Fruit fly (Drosophila melanogaster): Measurements from ENCODE around the gene CG15386.

The CG15386 gene

dm6 chr2L:2236722-2237121 lies 19.7 kb upstream of the CG15386 start, which contains the start of gene Sec24CD (continued):
- TF ChIP-seq CG4617 (GFP tag; optimal IDR thresholded peaks at IDR 0.05; ENCODE audit: borderline replicate concordance) = peak; percentile 57
- TF ChIP-seq MESR4 (GFP tag; optimal IDR thresholded peaks at IDR 0.05) = peak; percentile 84
- no peak for TF ChIP-seq Fer3 (tag; optimal IDR thresholded peaks at IDR 0.05)
- TF ChIP-seq Max (GFP tag; optimal IDR thresholded peaks at IDR 0.05) = no peak
- no peak for TF ChIP-seq cg (GFP tag; optimal IDR thresholded peaks at IDR 0.05)
- peak; percentile 91 for TF ChIP-seq YL-1 (GFP tag; optimal IDR thresholded peaks at IDR 0.05)
- TF ChIP-seq Dad (GFP tag; optimal IDR thresholded peaks at IDR 0.05) = no peak
- no peak for TF ChIP-seq Ets97D (GFP tag; optimal IDR thresholded peaks at IDR 0.05)
- no peak for TF ChIP-seq Abd-B (GFP tag; optimal IDR thresholded peaks at IDR 0.05)
- TF ChIP-seq tin (GFP tag; optimal IDR thresholded peaks at IDR 0.05) = no peak
- TF ChIP-seq CG17802 (tag; optimal IDR thresholded peaks at IDR 0.05) = no peak
- TF ChIP-seq CG10431 (GFP tag; optimal IDR thresholded peaks at IDR 0.05) = no peak
- TF ChIP-seq CG4404 (GFP tag; IDR thresholded peaks at IDR 0.05) = no peak
- no peak for TF ChIP-seq NK7.1 (GFP tag; optimal IDR thresholded peaks at IDR 0.05)
- no peak for TF ChIP-seq danr (GFP tag; IDR thresholded peaks at IDR 0.05)
- TF ChIP-seq grau (tag; optimal IDR thresholded peaks at IDR 0.05) = no peak
- peak; percentile 52 for TF ChIP-seq CG12391 (tag; optimal IDR thresholded peaks at IDR 0.05)
- TF ChIP-seq CG15696 (tag; optimal IDR thresholded peaks at IDR 0.05) = no peak
- no peak for TF ChIP-seq NC2β (GFP tag; optimal IDR thresholded peaks at IDR 0.05)
- TF ChIP-seq unpg (GFP tag; optimal IDR thresholded peaks at IDR 0.05) = no peak
- TF ChIP-seq emc (GFP tag; optimal IDR thresholded peaks at IDR 0.05) = no peak
- peak; percentile 56 for TF ChIP-seq HLHmδ (GFP tag; optimal IDR thresholded peaks at IDR 0.05)
- TF ChIP-seq sens (GFP tag) = peak; percentile 33
- TF ChIP-seq Ptx1 (GFP tag; IDR thresholded peaks at IDR 0.05) = no peak
- no peak for TF ChIP-seq Hand (GFP tag; optimal IDR thresholded peaks at IDR 0.05)
- no peak for TF ChIP-seq CG4282 (GFP tag; optimal IDR thresholded peaks at IDR 0.05)
- TF ChIP-seq ase (GFP tag; IDR thresholded peaks at IDR 0.05) = no peak
- TF ChIP-seq CG4730 (GFP tag; IDR thresholded peaks at IDR 0.05) = no peak
- no peak for TF ChIP-seq org-1 (GFP tag; optimal IDR thresholded peaks at IDR 0.05)
- TF ChIP-seq Asciz (GFP tag; optimal IDR thresholded peaks at IDR 0.05) = no peak
- peak; percentile 80 for TF ChIP-seq row (GFP tag; IDR thresholded peaks at IDR 0.05)
- no peak for TF ChIP-seq HHEX (GFP tag; optimal IDR thresholded peaks at IDR 0.05)
- no peak for TF ChIP-seq otp (GFP tag; IDR thresholded peaks at IDR 0.05)
- peak; percentile 96 for TF ChIP-seq sna (GFP tag; IDR thresholded peaks at IDR 0.05; ENCODE audit: partially characterized antibody)
- TF ChIP-seq CG8924 (tag; optimal IDR thresholded peaks at IDR 0.05) = no peak
- peak; percentile 68 for TF ChIP-seq CrebB (tag; optimal IDR thresholded peaks at IDR 0.05)
- TF ChIP-seq CG7786 (GFP tag; optimal IDR thresholded peaks at IDR 0.05) = no peak
- no peak for TF ChIP-seq sens-2 (GFP tag; IDR thresholded peaks at IDR 0.05)
- no peak for TF ChIP-seq seq (GFP tag; IDR thresholded peaks at IDR 0.05)
- TF ChIP-seq maf-S (GFP tag; optimal IDR thresholded peaks at IDR 0.05) = no peak
- TF ChIP-seq Side (GFP tag; optimal IDR thresholded peaks at IDR 0.05) = no peak
- peak; percentile 97 for TF ChIP-seq tna (GFP tag; IDR thresholded peaks at IDR 0.05; ENCODE audit: partially characterized antibody)
- TF ChIP-seq zfh1 (GFP tag; IDR thresholded peaks at IDR 0.05) = no peak
- peak; percentile 74 for TF ChIP-seq Sry-δ (GFP tag; optimal IDR thresholded peaks at IDR 0.05)
- no peak for TF ChIP-seq sob (GFP tag; IDR thresholded peaks at IDR 0.05)
- no peak for TF ChIP-seq CoRest (tag; optimal IDR thresholded peaks at IDR 0.05)
- TF ChIP-seq tx (GFP tag; optimal IDR thresholded peaks at IDR 0.05) = no peak
- no peak for TF ChIP-seq chn (GFP tag; optimal IDR thresholded peaks at IDR 0.05)
- no peak for TF ChIP-seq lola (GFP tag; optimal IDR thresholded peaks at IDR 0.05)
- no peak for TF ChIP-seq slou (GFP tag; optimal IDR thresholded peaks at IDR 0.05)
- TF ChIP-seq Taf1 (GFP tag; IDR thresholded peaks at IDR 0.05) = no peak
- no peak for TF ChIP-seq ac (GFP tag; optimal IDR thresholded peaks at IDR 0.05)

Data from whole organism, embryonic.